Worm (Caenorhabditis elegans): Measurements from ENCODE around the gene math-37.
"Not testable (repeated sequence)": the region's sequence is repeated elsewhere in the genome, so short reads cannot be mapped to it uniquely, and the experiment has no call there.

math-37 gene

ce11 chrII:2075513-2075912, 46.5 kb downstream of the math-37 start, which contains the start of gene F07E5.8:
Gene F07E5.8, minus strand, starts transcription at chrII:2075613.
- TF ChIP-seq lin-13 (GFP tag; optimal IDR thresholded peaks at IDR 0.05) (no peak), nhr-23 (tag; optimal IDR thresholded peaks at IDR 0.05) (no peak), nhr-237 (tag; optimal IDR thresholded peaks at IDR 0.05) (no peak), ztf-1 (GFP tag; conservative IDR thresholded peaks at IDR 0.05) (no peak), peb-1 (tag; optimal IDR thresholded peaks at IDR 0.05) (no peak), C34F6.9 (tag; optimal IDR thresholded peaks at IDR 0.05) (no peak), lin-11 (tag; optimal IDR thresholded peaks at IDR 0.05) (no peak), zag-1 (tag; optimal IDR thresholded peaks at IDR 0.05) (no peak), alr-1 (tag; optimal IDR thresholded peaks at IDR 0.05) (no peak), nhr-6 (tag; optimal IDR thresholded peaks at IDR 0.05) (no peak), F13H6.1 (tag; optimal IDR thresholded peaks at IDR 0.05) (no peak), Y55F3AM.14 (GFP tag; optimal IDR thresholded peaks at IDR 0.05) (no peak), gmeb-1 (tag; optimal IDR thresholded peaks at IDR 0.05) (no peak), nhr-12 (tag; optimal IDR thresholded peaks at IDR 0.05) (no peak), unc-39 (tag; optimal IDR thresholded peaks at IDR 0.05) (no peak), elt-1 (tag; optimal IDR thresholded peaks at IDR 0.05) (no peak)

ce11 chrII:2071429-2071828, 50.6 kb downstream of the math-37 start, which contains the start of gene F07E5.7:
Gene F07E5.7, minus strand, starts transcription at chrII:2071529.
- TF ChIP-seq unc-39 (tag; optimal IDR thresholded peaks at IDR 0.05) (no peak), elt-3 (tag; optimal IDR thresholded peaks at IDR 0.05) (no peak), Y55F3AM.14 (GFP tag; optimal IDR thresholded peaks at IDR 0.05) (no peak), nhr-21 (tag; optimal IDR thresholded peaks at IDR 0.05) (no peak), mdl-1 (tag; optimal IDR thresholded peaks at IDR 0.05) (no peak), ZK546.5 (tag; optimal IDR thresholded peaks at IDR 0.05) (no peak), nhr-6 (tag; optimal IDR thresholded peaks at IDR 0.05) (no peak), sma-9 (GFP tag; optimal IDR thresholded peaks at IDR 0.05) (no peak), sma-9 (tag; optimal IDR thresholded peaks at IDR 0.05) (no peak), nhr-77 (tag; optimal IDR thresholded peaks at IDR 0.05) (no peak), C34F6.9 (tag; optimal IDR thresholded peaks at IDR 0.05) (no peak), peb-1 (tag; optimal IDR thresholded peaks at IDR 0.05) (no peak), ceh-16 (tag; optimal IDR thresholded peaks at IDR 0.05) (no peak), nhr-11 (tag; optimal IDR thresholded peaks at IDR 0.05) (no peak), unc-55 (GFP tag; optimal IDR thresholded peaks at IDR 0.05) (no peak), nhr-23 (tag; optimal IDR thresholded peaks at IDR 0.05) (no peak), unc-62 (GFP tag; optimal IDR thresholded peaks at IDR 0.05) (no peak), lin-39 (tag; optimal IDR thresholded peaks at IDR 0.05) (no peak)

- not testable (repeated sequence) for TF ChIP-seq lin-13 (GFP tag; optimal IDR thresholded peaks at IDR 0.05); blmp-1 (tag; optimal IDR thresholded peaks at IDR 0.05; ENCODE audit: insufficient read depth); snpc-4 (tag; optimal IDR thresholded peaks at IDR 0.05)
Observed at ce11 chrII:2067451-2068021, 54.5 kb downstream of the math-37 start, which contains the start of gene F07E5.12. Gene F07E5.12, plus strand, starts transcription at chrII:2067971.

Measured in whole organism, L2 larva.